Fruit fly (Drosophila melanogaster): Measurements from ENCODE around the gene CG10068.

dm6 chr3R:7108589-7109312, 19.1 kb downstream of the CG10068 start:
- TF ChIP-seq sv (GFP tag; optimal IDR thresholded peaks at IDR 0.05) (peak; percentile 91), pan (optimal IDR thresholded peaks at IDR 0.05) (no peak), tai (GFP tag; optimal IDR thresholded peaks at IDR 0.05) (no peak), sage (GFP tag; optimal IDR thresholded peaks at IDR 0.05) (peak; percentile 54), CG9705 (GFP tag; optimal IDR thresholded peaks at IDR 0.05) (peak; percentile 91), OdsH (GFP tag; optimal IDR thresholded peaks at IDR 0.05) (peak; percentile 98), psq (GFP tag; optimal IDR thresholded peaks at IDR 0.05) (peak; percentile 92), Hr83 (GFP tag; optimal IDR thresholded peaks at IDR 0.05; ENCODE audit: poor library complexity, severe bottlenecking) (no peak), rgr (GFP tag; optimal IDR thresholded peaks at IDR 0.05) (peak; percentile 96), Hr78 (GFP tag; optimal IDR thresholded peaks at IDR 0.05) (no peak), ey (GFP tag; optimal IDR thresholded peaks at IDR 0.05) (peak; percentile 96), br (GFP tag; optimal IDR thresholded peaks at IDR 0.05) (peak; percentile 92), h (GFP tag; optimal IDR thresholded peaks at IDR 0.05) (peak; percentile 97), foxo (GFP tag; optimal IDR thresholded peaks at IDR 0.05) (peak in 1 of 2 experiments; percentile 97)
